Fruit fly (Drosophila melanogaster): ENCODE data around the gene Trf2.

Trf2 gene

dm6 chrX:8398177-8399018, 10.7 kb upstream of the Trf2 start, which contains the start of gene CG10555 (continued):
- TF ChIP-seq CG11560 (tag; IDR thresholded peaks at IDR 0.05), result peak; percentile 67; the same call in 2 of the 3 replicates
- peak; percentile 75 for TF ChIP-seq CG12104 (GFP tag; optimal IDR thresholded peaks at IDR 0.05)
- peak; percentile 82 for TF ChIP-seq CG10209 (GFP tag; optimal IDR thresholded peaks at IDR 0.05)
- peak; percentile 35 for TF ChIP-seq CG6765 (GFP tag; optimal IDR thresholded peaks at IDR 0.05)
- peak; percentile 68 for TF ChIP-seq CG7839 (tag; optimal IDR thresholded peaks at IDR 0.05)
- TF ChIP-seq CG3065 (GFP tag; optimal IDR thresholded peaks at IDR 0.05), result peak; percentile 14
- TF ChIP-seq exex (tag; optimal IDR thresholded peaks at IDR 0.05), result peak; percentile 36
- peak; percentile 81 for TF ChIP-seq onecut (GFP tag; IDR thresholded peaks at IDR 0.05)
- TF ChIP-seq oc (tag; optimal IDR thresholded peaks at IDR 0.05), result no peak
- peak; percentile 90 for TF ChIP-seq Sox102F (GFP tag; optimal IDR thresholded peaks at IDR 0.05)
- no peak for TF ChIP-seq CG12071 (GFP tag; optimal IDR thresholded peaks at IDR 0.05)
- peak; percentile 70 for TF ChIP-seq Sin3A (optimal IDR thresholded peaks at IDR 0.05)
- TF ChIP-seq Trl (optimal IDR thresholded peaks at IDR 0.05), result no peak
- TF ChIP-seq Trl (GFP tag; optimal IDR thresholded peaks at IDR 0.05), result peak; percentile 88
- TF ChIP-seq CG10147 (GFP tag; optimal IDR thresholded peaks at IDR 0.05), result peak; percentile 69
- no peak for TF ChIP-seq pita (GFP tag; optimal IDR thresholded peaks at IDR 0.05)
- no peak for TF ChIP-seq pfk (GFP tag; optimal IDR thresholded peaks at IDR 0.05)
- TF ChIP-seq ewg (GFP tag; optimal IDR thresholded peaks at IDR 0.05), result peak; percentile 84
- TF ChIP-seq CG13775 (GFP tag; optimal IDR thresholded peaks at IDR 0.05), result peak; percentile 94
- TF ChIP-seq tup (GFP tag; optimal IDR thresholded peaks at IDR 0.05), result peak; percentile 83
- peak; percentile 4 for TF ChIP-seq gcm (GFP tag; optimal IDR thresholded peaks at IDR 0.05)
- peak; percentile 52 for TF ChIP-seq dimm (GFP tag; IDR thresholded peaks at IDR 0.05)
- TF ChIP-seq CG13894 (tag; optimal IDR thresholded peaks at IDR 0.05), result peak; percentile 48
- TF ChIP-seq Drgx (GFP tag; IDR thresholded peaks at IDR 0.05), result peak; percentile 68
- TF ChIP-seq CG32767 (GFP tag; IDR thresholded peaks at IDR 0.05), result peak; percentile 71; the same call in 1 of the 2 replicates
- peak; percentile 72 for TF ChIP-seq Sry-δ (GFP tag; optimal IDR thresholded peaks at IDR 0.05)
- TF ChIP-seq CG33213 (GFP tag; optimal IDR thresholded peaks at IDR 0.05), result peak; percentile 77
- TF ChIP-seq CG17829 (tag; optimal IDR thresholded peaks at IDR 0.05), result peak; percentile 75
- peak; percentile 83 for TF ChIP-seq vnd (GFP tag; IDR thresholded peaks at IDR 0.05; ENCODE audit: partially characterized antibody)
- TF ChIP-seq CG6654 (GFP tag; optimal IDR thresholded peaks at IDR 0.05), result peak; percentile 47
- TF ChIP-seq Doc3 (GFP tag; IDR thresholded peaks at IDR 0.05; ENCODE audit: partially characterized antibody), result no peak
- peak; percentile 81 for TF ChIP-seq Fer3 (tag; optimal IDR thresholded peaks at IDR 0.05)
- TF ChIP-seq so (GFP tag; IDR thresholded peaks at IDR 0.05), result peak; percentile 81; the same call in 2 of the 3 replicates
- TF ChIP-seq CG3407 (GFP tag; optimal IDR thresholded peaks at IDR 0.05), result peak; percentile 58
- peak; percentile 47 for TF ChIP-seq CG15514 (GFP tag; optimal IDR thresholded peaks at IDR 0.05)
- TF ChIP-seq CG2678 (tag; optimal IDR thresholded peaks at IDR 0.05), result peak; percentile 73
- peak; percentile 91 for TF ChIP-seq CG10366 (GFP tag; IDR thresholded peaks at IDR 0.05)
- peak; percentile 90 for TF ChIP-seq lilli (GFP tag; optimal IDR thresholded peaks at IDR 0.05)
- TF ChIP-seq CG8944 (GFP tag; optimal IDR thresholded peaks at IDR 0.05), result peak; percentile 91
- peak; percentile 60 for TF ChIP-seq CG14667 (GFP tag; IDR thresholded peaks at IDR 0.05)
- TF ChIP-seq sim (GFP tag; IDR thresholded peaks at IDR 0.05), result peak; percentile 81
- TF ChIP-seq vfl (GFP tag; optimal IDR thresholded peaks at IDR 0.05), result peak; percentile 84
- peak; percentile 62; the same call in 1 of the 2 replicates for TF ChIP-seq ato (GFP tag; IDR thresholded peaks at IDR 0.05; ENCODE audit: partially characterized antibody)
- TF ChIP-seq Meics (GFP tag; optimal IDR thresholded peaks at IDR 0.05), result peak; percentile 78
- peak; percentile 96 for TF ChIP-seq sens (GFP tag)
- TF ChIP-seq crol (GFP tag; IDR thresholded peaks at IDR 0.05), result no peak
- TF ChIP-seq CG17359 (tag; optimal IDR thresholded peaks at IDR 0.05), result peak; percentile 57
- no peak for TF ChIP-seq usp (GFP tag; optimal IDR thresholded peaks at IDR 0.05)
- TF ChIP-seq Ets97D (GFP tag; optimal IDR thresholded peaks at IDR 0.05), result peak; percentile 88

All from whole organism, embryonic.